Worm (Caenorhabditis elegans): ENCODE results near the gene F53F1.3.

DNA sequence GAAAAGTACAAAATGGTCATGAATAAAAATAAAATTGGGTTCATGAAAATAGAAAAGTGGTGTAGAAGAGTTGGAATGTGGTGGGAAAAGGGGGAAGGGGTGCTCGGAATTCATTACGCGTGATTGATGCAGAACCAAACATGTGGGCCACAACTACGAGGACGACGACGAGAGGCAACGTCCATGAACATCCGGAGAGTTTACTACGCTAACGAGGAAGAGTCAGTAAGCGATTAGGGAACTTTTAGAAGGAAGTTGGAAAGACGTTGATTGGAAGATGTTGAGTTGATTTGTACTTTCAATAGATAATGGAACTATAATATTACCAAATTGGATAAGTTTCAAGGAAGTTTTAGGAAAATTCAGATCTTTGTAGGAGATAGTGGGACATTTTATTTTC, 6.4 kb upstream of the F53F1.3 start:
- TF ChIP-seq nhr-28 (tag; optimal IDR thresholded peaks at IDR 0.05), result no peak
- no peak for TF ChIP-seq egl-27 (tag; optimal IDR thresholded peaks at IDR 0.05)
- no peak for TF ChIP-seq nhr-77 (tag; optimal IDR thresholded peaks at IDR 0.05)
- no peak for TF ChIP-seq ztf-4 (tag; optimal IDR thresholded peaks at IDR 0.05)
- TF ChIP-seq nhr-12 (tag; optimal IDR thresholded peaks at IDR 0.05), result no peak
- TF ChIP-seq irx-1 (tag; optimal IDR thresholded peaks at IDR 0.05), result no peak
- no peak for TF ChIP-seq pqm-1 (tag; optimal IDR thresholded peaks at IDR 0.05)
- TF ChIP-seq sox-4 (tag; optimal IDR thresholded peaks at IDR 0.05), result no peak
